Worm (Caenorhabditis elegans): ENCODE results near the gene fbxc-18.

- TF ChIP-seq lsy-2 (tag; optimal IDR thresholded peaks at IDR 0.05): no peak
- no peak for TF ChIP-seq snpc-4 (tag; optimal IDR thresholded peaks at IDR 0.05)
- no peak for TF ChIP-seq lin-35 (GFP tag; optimal IDR thresholded peaks at IDR 0.05)
- TF ChIP-seq nhr-28 (tag; optimal IDR thresholded peaks at IDR 0.05): no peak
- TF ChIP-seq lin-13 (GFP tag; optimal IDR thresholded peaks at IDR 0.05): no peak
- TF ChIP-seq mdl-1 (tag; optimal IDR thresholded peaks at IDR 0.05): no peak
- no peak for TF ChIP-seq aha-1 (tag; optimal IDR thresholded peaks at IDR 0.05)
- TF ChIP-seq lir-3 (tag; optimal IDR thresholded peaks at IDR 0.05; ENCODE audit: poor library complexity): no peak
- no peak for TF ChIP-seq elt-2 (tag; optimal IDR thresholded peaks at IDR 0.05)
- no peak for TF ChIP-seq nhr-20 (tag; optimal IDR thresholded peaks at IDR 0.05)
- no peak for TF ChIP-seq unc-62 (GFP tag; optimal IDR thresholded peaks at IDR 0.05)
- TF ChIP-seq dpl-1 (GFP tag; optimal IDR thresholded peaks at IDR 0.05): no peak
- TF ChIP-seq unc-86 (tag; optimal IDR thresholded peaks at IDR 0.05): no peak
These were observed 51.1 kb downstream of the fbxc-18 start, which contains the start of gene fbxc-29 for ce11 chrII:915780-916179.
